Worm (Caenorhabditis elegans) whole organism, mixed stage, embryonic: ENCODE data around the gene gsnl-1.

Experiments
- M03D4.4 ChIP-seq: sonication (generic microtip); optimal IDR thresholded peaks from 2 replicates; lab custom pipeline; 2017; ENCODE audit warnings: mild to moderate bottlenecking, missing genetic modification characterization, missing compliant biosample characterization
- bed-3 ChIP-seq: fragments of 200-800 bp; sonication (Bioruptor generic); optimal IDR thresholded peaks from 3 replicates; lab custom pipeline; 2018; ENCODE audit warnings: mild to moderate bottlenecking, missing genetic modification characterization, moderate library complexity, missing compliant biosample characterization
- blmp-1 ChIP-seq: fragments of 150-350 bp; optimal IDR thresholded peaks from 2 replicates; lab custom pipeline; 2014; ENCODE audit warnings: missing biosample characterization, missing genetic modification characterization
- ceh-39 ChIP-seq: fragments of 150-350 bp; optimal IDR thresholded peaks from 2 replicates; lab custom pipeline; 2014; ENCODE audit warnings: missing biosample characterization, missing genetic modification characterization
- ceh-43 ChIP-seq: fragments of 200-800 bp; sonication (Bioruptor generic); optimal IDR thresholded peaks from 2 replicates; lab custom pipeline; 2018; ENCODE audit warnings: mild to moderate bottlenecking, missing genetic modification characterization, moderate library complexity, missing compliant biosample characterization
- ceh-83 ChIP-seq: fragments of 200-800 bp; sonication (Bioruptor generic); optimal IDR thresholded peaks from 2 replicates; lab custom pipeline; 2018; ENCODE audit warnings: mild to moderate bottlenecking, missing genetic modification characterization, missing compliant biosample characterization
- ces-1 ChIP-seq: fragments of 150-350 bp; optimal IDR thresholded peaks from 2 replicates; lab custom pipeline; 2014; ENCODE audit warnings: missing biosample characterization, missing genetic modification reagents, missing genetic modification characterization
- cnd-1 ChIP-seq: fragments of 200-800 bp; sonication (Bioruptor generic); optimal IDR thresholded peaks from 2 replicates; lab custom pipeline; 2018; ENCODE audit warnings: mild to moderate bottlenecking, missing genetic modification characterization, missing compliant biosample characterization
- drap-1 ChIP-seq: fragments of 200-800 bp; sonication (Bioruptor generic); optimal IDR thresholded peaks from 3 replicates; lab custom pipeline; 2018; ENCODE audit warnings: mild to moderate bottlenecking, missing genetic modification characterization, missing compliant biosample characterization
- elt-3 ChIP-seq: fragments of 150-350 bp; optimal IDR thresholded peaks from 2 replicates; lab custom pipeline; 2014; ENCODE audit warnings: missing biosample characterization, missing genetic modification characterization
- flh-1 ChIP-seq: fragments of 200-800 bp; sonication (Bioruptor generic); optimal IDR thresholded peaks from 2 replicates; lab custom pipeline; 2018; ENCODE audit warnings: mild to moderate bottlenecking, missing genetic modification characterization, moderate library complexity, missing compliant biosample characterization
- ham-2 ChIP-seq: fragments of 200-800 bp; sonication (Bioruptor generic); optimal IDR thresholded peaks from 2 replicates; lab custom pipeline; 2018; ENCODE audit warnings: mild to moderate bottlenecking, missing genetic modification characterization, missing compliant biosample characterization
- hlh-1 ChIP-seq: fragments of 150-350 bp; optimal IDR thresholded peaks from 2 replicates; lab custom pipeline; 2014; ENCODE audit warnings: missing biosample characterization, missing genetic modification reagents, missing genetic modification characterization
- lin-13 ChIP-seq: fragments of 150-350 bp; optimal IDR thresholded peaks from 2 replicates; lab custom pipeline; 2014; ENCODE audit warnings: missing biosample characterization, missing genetic modification characterization
- lin-32 ChIP-seq: fragments of 200-800 bp; sonication (Bioruptor generic); optimal IDR thresholded peaks from 2 replicates; lab custom pipeline; 2018; ENCODE audit warnings: mild to moderate bottlenecking, missing genetic modification characterization, missing compliant biosample characterization
- lsy-2 ChIP-seq: fragments of 150-350 bp; optimal IDR thresholded peaks from 2 replicates; lab custom pipeline; 2014; ENCODE audit warnings: missing biosample characterization, missing genetic modification characterization
- mab-5 ChIP-seq: fragments of 150-350 bp; optimal IDR thresholded peaks from 2 replicates; lab custom pipeline; 2014; ENCODE audit warnings: missing biosample characterization, missing genetic modification characterization
- mep-1 ChIP-seq: fragments of 150-350 bp; optimal IDR thresholded peaks from 2 replicates; lab custom pipeline; 2017; ENCODE audit warnings: missing biosample characterization, missing genetic modification reagents, missing genetic modification characterization, inconsistent platforms
- nhr-12 ChIP-seq: fragments of 150-350 bp; optimal IDR thresholded peaks from 2 replicates; lab custom pipeline; 2014; ENCODE audit warnings: missing biosample characterization, missing genetic modification characterization
- nhr-237 ChIP-seq: fragments of 150-350 bp; optimal IDR thresholded peaks from 2 replicates; lab custom pipeline; 2014; ENCODE audit warnings: missing biosample characterization, missing genetic modification characterization
- nhr-28 ChIP-seq: fragments of 150-350 bp; optimal IDR thresholded peaks from 2 replicates; lab custom pipeline; 2014; ENCODE audit warnings: missing biosample characterization, missing genetic modification characterization
- nhr-76 ChIP-seq: sonication (generic microtip); optimal IDR thresholded peaks from 2 replicates; lab custom pipeline; 2017; ENCODE audit warnings: missing biosample characterization, missing genetic modification characterization
- snpc-4 ChIP-seq: fragments of 150-350 bp; optimal IDR thresholded peaks from 2 replicates; lab custom pipeline; 2014; ENCODE audit warnings: missing biosample characterization, missing genetic modification characterization
- sptf-1 ChIP-seq: sonication (generic microtip); optimal IDR thresholded peaks from 2 replicates; lab custom pipeline; 2017; ENCODE audit warnings: mild to moderate bottlenecking, missing genetic modification characterization, moderate library complexity, missing compliant biosample characterization
- tbx-8 ChIP-seq: fragments of 200-800 bp; sonication (Bioruptor generic); optimal IDR thresholded peaks from 2 replicates; lab custom pipeline; 2018; ENCODE audit warnings: mild to moderate bottlenecking, missing genetic modification characterization, moderate library complexity, missing compliant biosample characterization
- unc-120 ChIP-seq: sonication (generic microtip); optimal IDR thresholded peaks from 2 replicates; lab custom pipeline; 2017; ENCODE audit warnings: missing genetic modification characterization, missing compliant biosample characterization; ENCODE audit not compliant: poor library complexity, severe bottlenecking
- unc-62 ChIP-seq: fragments of 150-350 bp; optimal IDR thresholded peaks from 2 replicates; lab custom pipeline; 2014; ENCODE audit warnings: missing biosample characterization, missing genetic modification reagents, missing genetic modification characterization
- zip-8 ChIP-seq: fragments of 150-350 bp; optimal IDR thresholded peaks from 2 replicates; lab custom pipeline; 2014; ENCODE audit warnings: missing biosample characterization, missing genetic modification characterization
- ztf-11 ChIP-seq: fragments of 150-350 bp; optimal IDR thresholded peaks from 2 replicates; lab custom pipeline; 2014; ENCODE audit warnings: missing biosample characterization, missing genetic modification characterization

gsnl-1 gene

DNA sequence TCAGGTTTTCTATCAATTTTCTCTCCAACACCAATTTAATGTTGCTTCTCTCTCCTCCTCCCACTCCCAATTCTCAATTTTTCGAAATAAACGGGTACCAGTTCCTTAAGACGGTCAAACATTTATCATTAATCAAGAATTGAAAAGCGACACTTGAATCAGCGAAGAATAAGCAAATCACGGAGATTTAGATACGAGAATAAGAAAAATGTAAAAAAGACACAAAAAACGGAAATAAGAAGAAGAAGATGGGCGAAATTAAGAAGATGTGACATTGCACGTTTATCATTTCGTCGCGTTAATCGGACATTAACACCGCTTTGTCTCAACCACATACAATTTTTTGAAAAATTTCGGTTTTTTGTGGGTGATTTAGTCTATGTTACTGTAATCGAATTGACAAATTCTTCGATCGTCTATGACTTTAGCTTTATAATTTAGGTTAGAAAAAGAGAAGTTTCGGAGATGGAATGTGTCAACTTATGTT is 7.7 kb downstream of the gsnl-1 start, which contains the start of gene haao-1:
TSS of gene haao-1 (plus strand) at position 437 of the 487 bp plus-strand sequence.
- TF ChIP-seq lsy-2 (no peak), ceh-43 (GFP tag; lab: Kevin White, UChicago) (no peak), lin-13 (tag; lab: Kevin White, UChicago) (no peak)

DNA sequence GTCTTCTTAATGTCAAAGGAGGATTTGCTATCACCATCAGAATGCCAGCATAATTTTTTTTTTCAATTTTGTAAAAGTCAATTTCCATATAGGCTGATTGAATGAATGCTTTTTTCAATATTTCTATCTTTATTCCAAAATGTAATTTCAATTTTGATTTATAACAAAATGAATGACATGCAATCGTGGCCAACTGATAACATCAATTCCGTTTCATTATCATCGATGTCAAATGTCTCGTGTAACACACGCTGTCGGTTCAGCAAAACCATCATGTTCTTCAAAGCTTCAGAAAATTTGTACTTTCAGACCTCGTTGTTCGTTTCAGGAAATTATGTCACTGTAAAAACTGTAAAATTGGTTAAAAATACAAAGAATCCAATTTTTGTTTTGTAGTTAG is 10.1 kb downstream of the gsnl-1 start:
- TF ChIP-seq elt-3 (tag; lab: Kevin White, UChicago), result no peak
- no peak for TF ChIP-seq ces-1 (GFP tag; lab: Kevin White, UChicago)
- TF ChIP-seq unc-120 (tag; lab: Kevin White, UChicago), result no peak
- TF ChIP-seq unc-62, result no peak
- no peak for TF ChIP-seq zip-8 (tag; lab: Kevin White, UChicago)
- TF ChIP-seq lsy-2, result no peak
- TF ChIP-seq nhr-237 (tag; lab: Kevin White, UChicago), result no peak
- no peak for TF ChIP-seq M03D4.4 (tag; lab: Kevin White, UChicago)
- no peak for TF ChIP-seq cnd-1 (tag; lab: Kevin White, UChicago)
- no peak for TF ChIP-seq nhr-12
- no peak for TF ChIP-seq flh-1
- no peak for TF ChIP-seq lin-32 (GFP tag; lab: Kevin White, UChicago)
- no peak for TF ChIP-seq ceh-43 (GFP tag; lab: Kevin White, UChicago)
- no peak for TF ChIP-seq snpc-4 (tag; lab: Kevin White, UChicago)
- no peak for TF ChIP-seq ham-2 (GFP tag; lab: Kevin White, UChicago)
- TF ChIP-seq nhr-28 (tag; lab: Kevin White, UChicago), result no peak
- TF ChIP-seq blmp-1 (tag; lab: Kevin White, UChicago), result no peak
- no peak for TF ChIP-seq ceh-39 (tag; lab: Kevin White, UChicago)

DNA sequence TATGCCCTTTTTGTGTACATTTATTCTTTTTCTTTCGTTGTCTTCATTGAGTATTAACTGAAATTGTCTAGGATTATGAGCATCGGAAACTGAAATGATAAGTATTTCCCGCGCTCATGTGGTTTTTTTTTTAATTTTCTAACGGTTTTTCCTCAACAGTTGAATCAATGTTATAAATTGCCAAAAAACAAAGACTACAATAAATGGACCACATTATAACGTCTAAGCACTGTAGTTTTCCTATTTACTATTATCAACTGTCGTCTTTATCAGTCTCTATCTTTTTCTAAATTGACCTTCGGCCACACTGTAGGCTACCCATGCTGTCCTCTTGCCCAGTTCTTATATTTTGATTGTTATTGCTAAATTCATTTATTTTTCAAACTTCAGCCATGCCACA is 10.9 kb downstream of the gsnl-1 start, which contains the start of gene acs-14:
TSS of gene acs-14 (plus strand) at position 391 of the 400 bp plus-strand sequence.
- TF ChIP-seq tbx-8 (GFP tag; lab: Kevin White, UChicago), result no peak
- no peak for TF ChIP-seq lin-32 (GFP tag; lab: Kevin White, UChicago)

- TF ChIP-seq drap-1 (GFP tag; lab: Kevin White, UChicago) (no peak), blmp-1 (tag; lab: Kevin White, UChicago) (no peak), ztf-11 (tag; lab: Kevin White, UChicago) (no peak), M03D4.4 (tag; lab: Kevin White, UChicago) (no peak), nhr-28 (tag; lab: Kevin White, UChicago) (no peak), tbx-8 (GFP tag; lab: Kevin White, UChicago) (no peak), hlh-1 (tag; lab: Kevin White, UChicago) (no peak), lin-13 (tag; lab: Kevin White, UChicago) (no peak), lsy-2 (no peak), ceh-83 (GFP tag; lab: Kevin White, UChicago) (no peak), cnd-1 (tag; lab: Kevin White, UChicago) (no peak), snpc-4 (tag; lab: Kevin White, UChicago) (no peak), zip-8 (tag; lab: Kevin White, UChicago) (no peak), bed-3 (no peak), ham-2 (GFP tag; lab: Kevin White, UChicago) (no peak), mab-5 (tag; lab: Kevin White, UChicago) (no peak), sptf-1 (tag; lab: Kevin White, UChicago) (no peak)
- TF ChIP-seq, all 35 proteins: peak for 0
These were observed 12.8 kb downstream of the gsnl-1 start for ce11 chrV:9509597-9509996.

DNA sequence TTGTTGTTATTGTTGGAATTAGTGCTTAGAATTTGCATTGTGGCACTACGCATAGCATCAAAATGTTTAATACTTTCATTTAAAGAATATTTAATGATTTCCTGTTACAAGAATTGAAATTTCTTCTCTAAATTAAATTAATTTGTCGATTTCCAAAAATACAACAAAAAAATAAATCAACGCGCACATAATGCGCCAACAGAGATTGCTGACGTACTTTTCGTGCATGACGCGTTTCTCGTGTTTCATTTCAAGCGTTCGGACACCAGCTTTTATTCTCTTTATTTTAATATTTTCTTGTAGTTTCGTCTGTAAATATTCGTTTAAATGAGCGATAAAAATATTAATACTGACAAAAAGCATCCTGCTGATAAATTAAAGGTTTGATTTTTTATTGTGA is 16.7 kb downstream of the gsnl-1 start, which contains the start of gene eif-2Bdelta:
TSS of gene eif-2Bdelta (plus strand) at position 235 of the 400 bp plus-strand sequence.
- TF ChIP-seq mep-1 (tag; lab: Kevin White, UChicago) (peak; percentile 48), snpc-4 (tag; lab: Kevin White, UChicago) (no peak)

DNA sequence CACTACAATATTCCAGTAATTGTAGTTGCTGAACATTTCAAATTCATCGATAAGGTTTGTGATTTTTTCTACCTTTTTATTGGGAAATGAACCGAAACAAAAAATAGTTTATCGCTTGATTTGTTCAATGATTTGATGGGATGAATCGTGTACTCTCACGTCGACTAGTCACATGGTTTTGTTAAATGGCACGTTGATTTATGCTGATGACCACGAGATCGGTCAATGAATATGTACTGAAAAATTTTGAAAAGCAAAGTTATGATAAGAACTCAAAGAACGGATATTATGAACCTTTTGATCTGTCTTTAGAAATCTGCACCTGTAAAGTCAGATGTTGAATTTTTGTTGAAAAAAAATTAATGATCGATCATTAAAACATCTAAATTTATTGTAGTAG is 19.4 kb downstream of the gsnl-1 start:
- no peak for TF ChIP-seq elt-3 (tag; lab: Kevin White, UChicago)
- no peak for TF ChIP-seq nhr-76 (tag; lab: Kevin White, UChicago)
- TF ChIP-seq lsy-2, result no peak
- TF ChIP-seq ham-2 (GFP tag; lab: Kevin White, UChicago), result no peak
